Worm (Caenorhabditis elegans): Measurements from ENCODE around the gene ubc-19.

ubc-19 gene

ce11 chrV:18724810-18725209 is 35.2 kb upstream of the ubc-19 start:
- TF ChIP-seq tbx-11 (GFP tag; IDR thresholded peaks at IDR 0.05) = peak; percentile 41; the same call in 1 of the 2 replicates
- 0 out of 2 replicates have a peak, but pooled peaks have one; percentile 46 for TF ChIP-seq sea-1 (GFP tag; conservative IDR thresholded peaks at IDR 0.05)

DNA sequence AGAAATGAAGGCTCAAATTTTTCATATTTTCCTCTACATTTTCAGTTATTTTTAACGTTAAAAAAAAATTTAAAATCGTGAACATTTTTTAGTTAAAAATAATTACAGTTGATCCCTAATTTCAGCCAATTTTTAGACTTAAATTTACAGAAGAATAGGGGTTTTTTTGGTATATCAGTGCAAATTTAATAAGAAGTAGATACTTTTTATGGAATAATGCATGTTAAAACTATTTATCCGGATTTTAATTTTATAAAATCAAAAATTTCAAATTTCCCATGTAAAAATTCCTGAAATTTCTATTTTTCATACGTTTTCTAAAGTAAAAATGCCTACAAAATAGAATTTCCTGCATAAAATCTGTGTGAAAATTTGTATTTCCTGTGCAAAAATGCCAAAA is 34.5 kb upstream of the ubc-19 start:
- no peak for TF ChIP-seq tbx-37 (GFP tag; conservative IDR thresholded peaks at IDR 0.05)

DNA sequence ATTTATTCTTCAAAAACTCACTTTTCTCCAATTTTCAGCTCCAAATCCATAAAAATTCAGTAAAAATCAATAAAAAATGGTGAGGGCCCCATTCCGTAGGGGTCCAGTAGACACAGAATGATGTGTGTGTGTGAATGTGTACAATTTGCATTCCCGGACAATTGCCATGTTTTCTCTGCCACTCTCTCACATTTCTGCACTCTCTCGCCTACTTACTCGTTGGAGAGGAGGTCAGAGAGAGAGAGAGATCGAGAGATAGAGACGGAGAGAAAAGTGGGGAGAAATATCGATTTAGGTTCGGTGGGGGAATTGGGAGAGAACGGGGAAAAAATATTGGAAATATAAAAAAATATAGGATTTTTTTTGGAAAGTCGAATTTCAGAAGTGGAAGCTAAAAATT is 34.0 kb upstream of the ubc-19 start:
- TF ChIP-seq B0310.2 (tag; optimal IDR thresholded peaks at IDR 0.05) = no peak
- no peak for TF ChIP-seq tra-4 (tag; optimal IDR thresholded peaks at IDR 0.05)
- 0 out of 2 replicates have a peak, but pooled peaks have one; percentile 58 for TF ChIP-seq tbx-11 (GFP tag; IDR thresholded peaks at IDR 0.05)
- no peak for TF ChIP-seq ama-1 (optimal IDR thresholded peaks at IDR 0.05)
- no peak for TF ChIP-seq pes-1 (GFP tag; IDR thresholded peaks at IDR 0.05)
- peak; percentile 23 for TF ChIP-seq hmg-4 (GFP tag; optimal IDR thresholded peaks at IDR 0.05)
- TF ChIP-seq ceh-13 (GFP tag; optimal IDR thresholded peaks at IDR 0.05) = peak; percentile 72
- TF ChIP-seq flt-1 (GFP tag; IDR thresholded peaks at IDR 0.05) = peak; percentile 68; the same call in 1 of the 2 replicates
- peak; percentile 45 for TF ChIP-seq hnd-1 (tag; optimal IDR thresholded peaks at IDR 0.05)
- no peak for TF ChIP-seq sea-1 (GFP tag; conservative IDR thresholded peaks at IDR 0.05)

DNA sequence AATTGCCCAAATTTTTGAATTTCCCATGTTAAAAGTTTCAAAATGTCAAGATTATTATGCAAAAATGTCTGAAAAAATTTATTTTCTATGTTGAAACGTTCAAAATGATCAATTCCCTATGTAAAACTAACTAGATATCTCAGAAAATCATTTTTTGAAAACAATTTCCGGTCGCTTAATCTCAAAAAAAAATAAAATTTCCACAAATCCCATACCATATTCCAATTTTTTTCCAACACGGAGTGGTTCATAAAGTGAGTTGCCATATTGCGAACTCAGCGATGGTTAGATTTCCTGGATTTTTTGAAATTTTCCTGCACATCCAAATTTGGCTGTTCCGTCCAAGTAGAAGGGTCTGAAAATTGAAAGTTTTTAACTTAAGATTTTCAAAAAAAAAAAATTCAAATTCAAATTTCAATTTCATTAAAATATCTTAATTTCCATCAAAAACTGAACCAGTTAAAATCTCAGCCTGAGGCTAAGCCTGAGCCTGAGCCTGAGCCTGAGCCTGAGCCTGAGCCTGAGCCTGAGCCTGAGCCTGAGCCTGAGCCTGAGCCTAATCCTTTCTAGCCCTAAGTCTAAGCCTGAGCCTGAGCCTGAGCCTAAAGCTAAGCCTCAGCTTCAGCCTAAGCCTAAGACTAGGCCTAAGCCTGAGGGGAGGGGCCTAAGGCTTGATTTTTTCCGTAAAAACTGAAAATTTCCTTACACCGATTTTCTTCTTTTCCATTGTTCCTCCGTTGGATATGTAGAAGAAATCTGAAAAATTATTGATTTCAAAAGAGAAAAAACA is 33.1 kb upstream of the ubc-19 start:
- TF ChIP-seq B0310.2 (tag; optimal IDR thresholded peaks at IDR 0.05) (no peak), hnd-1 (tag; optimal IDR thresholded peaks at IDR 0.05) (no peak), sea-1 (GFP tag; conservative IDR thresholded peaks at IDR 0.05) (no peak), flt-1 (GFP tag; IDR thresholded peaks at IDR 0.05) (peak; percentile 52), ceh-36 (tag; optimal IDR thresholded peaks at IDR 0.05) (peak; percentile 57)

DNA sequence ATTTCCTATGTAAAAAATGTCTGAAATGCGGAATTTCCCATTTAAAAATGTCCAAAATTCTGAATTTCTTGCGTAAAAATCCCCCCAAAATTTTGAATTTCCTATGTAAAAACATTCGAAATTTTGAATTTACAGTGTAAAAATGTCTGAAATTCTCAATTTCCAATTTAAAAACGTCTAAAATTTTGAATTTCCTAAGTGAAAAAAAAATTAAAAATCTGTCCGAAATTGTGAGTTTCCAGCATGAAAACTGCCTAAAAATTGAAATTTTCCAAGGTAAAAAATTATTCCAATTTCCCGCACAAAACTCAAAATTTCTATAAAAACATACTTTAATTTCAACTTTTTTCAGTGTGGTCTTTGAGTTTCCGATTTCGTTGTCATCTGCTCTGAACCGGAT is 32.3 kb upstream of the ubc-19 start:
- no peak for TF ChIP-seq ama-1 (optimal IDR thresholded peaks at IDR 0.05)
- TF ChIP-seq ets-7 (tag; optimal IDR thresholded peaks at IDR 0.05) = no peak
- TF ChIP-seq hmg-4 (GFP tag; optimal IDR thresholded peaks at IDR 0.05) = no peak
- TF ChIP-seq flt-1 (GFP tag; IDR thresholded peaks at IDR 0.05) = no peak

DNA sequence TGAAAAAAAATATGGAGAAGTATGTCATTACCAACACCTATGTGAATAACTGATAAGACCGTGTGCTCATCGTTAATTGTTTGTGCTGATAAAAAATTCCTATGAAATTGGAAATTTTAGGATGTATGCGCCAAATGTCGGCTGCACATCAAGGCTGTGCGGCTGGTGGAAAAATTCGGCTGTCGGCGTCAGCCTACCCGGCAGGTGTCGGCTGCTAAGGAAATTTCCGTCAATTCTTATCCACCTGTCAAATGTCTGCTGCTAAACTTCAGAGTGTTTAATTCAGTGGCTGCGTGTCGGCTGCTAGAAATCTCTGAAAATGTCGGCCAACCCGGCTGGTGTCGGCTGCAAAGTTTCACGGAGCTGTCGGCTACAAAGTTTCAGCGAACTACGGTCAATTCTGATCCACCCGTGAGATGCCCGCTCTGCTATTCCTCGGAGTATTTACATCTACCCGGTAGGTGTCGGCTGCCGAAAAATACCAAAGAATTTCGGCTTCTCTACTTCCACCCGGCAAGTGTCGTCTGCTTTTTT is 30.5 kb upstream of the ubc-19 start, which contains the start of gene Y17D7C.2:
TSS of gene Y17D7C.2 (minus strand) at position 32 of the 534 bp plus-strand sequence.
- TF ChIP-seq scrt-1 (GFP tag; IDR thresholded peaks at IDR 0.05) (peak; percentile 63), ama-1 (optimal IDR thresholded peaks at IDR 0.05) (peak; percentile 33), ceh-13 (GFP tag; optimal IDR thresholded peaks at IDR 0.05) (peak; percentile 70), hmbx-1 (tag; optimal IDR thresholded peaks at IDR 0.05) (no peak), ceh-36 (tag; optimal IDR thresholded peaks at IDR 0.05) (no peak), ets-7 (tag; optimal IDR thresholded peaks at IDR 0.05) (no peak), tra-4 (tag; optimal IDR thresholded peaks at IDR 0.05) (no peak), B0310.2 (tag; optimal IDR thresholded peaks at IDR 0.05) (no peak), hnd-1 (tag; optimal IDR thresholded peaks at IDR 0.05) (no peak), aly-1 (tag; optimal IDR thresholded peaks at IDR 0.05) (peak; percentile 86), F13C5.2 (tag; optimal IDR thresholded peaks at IDR 0.05) (no peak), hmg-4 (GFP tag; optimal IDR thresholded peaks at IDR 0.05) (peak; percentile 1), sea-1 (GFP tag; conservative IDR thresholded peaks at IDR 0.05) (peak; percentile 84), pes-1 (GFP tag; IDR thresholded peaks at IDR 0.05) (no peak), tbx-11 (GFP tag; IDR thresholded peaks at IDR 0.05) (peak; percentile 52; the same call in 1 of the 2 replicates), tbx-37 (GFP tag; conservative IDR thresholded peaks at IDR 0.05) (no peak), flt-1 (GFP tag; IDR thresholded peaks at IDR 0.05) (peak; percentile 44; the same call in 1 of the 2 replicates)

DNA sequence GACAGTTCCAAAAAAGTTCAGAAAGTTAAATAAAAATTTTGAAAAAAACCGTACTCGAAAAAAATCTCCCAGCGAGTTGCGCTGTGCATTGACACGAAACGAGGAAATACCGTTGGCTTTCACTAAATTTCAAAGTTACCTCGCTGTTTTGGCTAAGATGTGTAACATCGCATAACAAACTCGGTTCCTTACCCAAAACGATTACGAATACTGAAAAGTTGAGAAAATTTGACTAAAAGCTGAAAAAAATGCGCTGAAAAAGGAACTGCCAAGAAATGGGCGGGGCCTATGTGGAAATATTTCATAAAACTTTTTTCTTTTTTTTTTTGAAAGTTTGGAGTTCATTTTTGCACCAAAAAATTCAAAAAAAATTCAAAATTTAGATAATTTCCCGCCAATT is 29.9 kb upstream of the ubc-19 start:
- TF ChIP-seq hmbx-1 (tag; optimal IDR thresholded peaks at IDR 0.05) = no peak
- no peak for TF ChIP-seq aly-1 (tag; optimal IDR thresholded peaks at IDR 0.05)
- no peak for TF ChIP-seq ets-7 (tag; optimal IDR thresholded peaks at IDR 0.05)
- no peak for TF ChIP-seq tbx-11 (GFP tag; IDR thresholded peaks at IDR 0.05)
- no peak for TF ChIP-seq tra-4 (tag; optimal IDR thresholded peaks at IDR 0.05)
- TF ChIP-seq ama-1 (optimal IDR thresholded peaks at IDR 0.05) = no peak
- TF ChIP-seq sea-1 (GFP tag; conservative IDR thresholded peaks at IDR 0.05) = no peak
- TF ChIP-seq tbx-37 (GFP tag; conservative IDR thresholded peaks at IDR 0.05) = no peak

ce11 chrV:18712118-18712517 is 22.6 kb upstream of the ubc-19 start:
- TF ChIP-seq aly-1 (tag; optimal IDR thresholded peaks at IDR 0.05) (peak; percentile 62), tra-4 (tag; optimal IDR thresholded peaks at IDR 0.05) (no peak), ceh-36 (tag; optimal IDR thresholded peaks at IDR 0.05) (no peak), B0310.2 (tag; optimal IDR thresholded peaks at IDR 0.05) (no peak), tbx-11 (GFP tag; IDR thresholded peaks at IDR 0.05) (peak; percentile 40; the same call in 1 of the 2 replicates), ceh-13 (GFP tag; optimal IDR thresholded peaks at IDR 0.05) (peak; percentile 40), hnd-1 (tag; optimal IDR thresholded peaks at IDR 0.05) (no peak), sea-1 (GFP tag; conservative IDR thresholded peaks at IDR 0.05) (peak; percentile 74), ets-7 (tag; optimal IDR thresholded peaks at IDR 0.05) (no peak), scrt-1 (GFP tag; IDR thresholded peaks at IDR 0.05) (0 out of 2 replicates have a peak, but pooled peaks have one; percentile 58), flt-1 (GFP tag; IDR thresholded peaks at IDR 0.05) (peak; percentile 40; the same call in 1 of the 2 replicates), hmbx-1 (tag; optimal IDR thresholded peaks at IDR 0.05) (no peak)

All from whole organism, early embryonic.